Fruit fly (Drosophila melanogaster) whole organism, embryonic: ENCODE results near the gene smash.

Source experiments
- Aef1 ChIP-seq: fragments of 200-800 bp; sonication (Bioruptor generic); IDR thresholded peaks from 3 replicates; pipeline ENCODE4 v1.3.6; 2022; ENCODE audit warnings: missing biosample characterization, missing genetic modification characterization
- Atf3 ChIP-seq: fragments of 200-800 bp; sonication (Bioruptor generic); optimal IDR thresholded peaks from 3 replicates; lab custom pipeline; 2016; ENCODE audit warnings: missing biosample characterization, missing genetic modification characterization
- Blimp-1 ChIP-seq: fragments of 200-800 bp; sonication (Bioruptor generic); optimal IDR thresholded peaks from 3 replicates; lab custom pipeline; 2018; ENCODE audit warnings: missing biosample characterization, missing genetic modification characterization, mild to moderate bottlenecking, moderate library complexity, missing genetic modification reagents
- CG10366 ChIP-seq: fragments of 200-800 bp; sonication (Bioruptor generic); IDR thresholded peaks from 2 replicates; pipeline ENCODE4 v1.3.6; 2022; ENCODE audit warnings: missing biosample characterization, missing genetic modification characterization
- CG10565 ChIP-seq: fragments of 200-800 bp; sonication (Bioruptor generic); optimal IDR thresholded peaks from 3 replicates; lab custom pipeline; 2016; ENCODE audit warnings: missing biosample characterization, mild to moderate bottlenecking, missing genetic modification characterization
- CG10979 ChIP-seq: fragments of 200-800 bp; sonication (Bioruptor generic); optimal IDR thresholded peaks from 2 replicates; lab custom pipeline; 2018; ENCODE audit warnings: missing biosample characterization, mild to moderate bottlenecking, missing genetic modification characterization, moderate library complexity
- CG11456 ChIP-seq: fragments of 200-800 bp; sonication (Bioruptor generic); IDR thresholded peaks from 3 replicates; pipeline ENCODE4 v1.3.6; 2022; ENCODE audit warnings: missing biosample characterization, missing genetic modification characterization
- CG11504 ChIP-seq: fragments of 200-800 bp; sonication (Bioruptor generic); optimal IDR thresholded peaks from 3 replicates; lab custom pipeline; 2019; ENCODE audit warnings: missing biosample characterization, mild to moderate bottlenecking, missing genetic modification characterization, moderate library complexity
- CG12659 ChIP-seq: fragments of 200-800 bp; sonication (Bioruptor generic); optimal IDR thresholded peaks from 3 replicates; lab custom pipeline; 2017; ENCODE audit warnings: mild to moderate bottlenecking, missing biosample characterization, missing genetic modification reagents, missing genetic modification characterization
- CG12942 ChIP-seq: fragments of 200-800 bp; sonication (Bioruptor generic); optimal IDR thresholded peaks from 3 replicates; lab custom pipeline; 2016; ENCODE audit warnings: missing biosample characterization, missing genetic modification characterization
- CG13123 ChIP-seq: fragments of 200-800 bp; sonication (Bioruptor generic); optimal IDR thresholded peaks from 2 replicates; lab custom pipeline; 2016; ENCODE audit warnings: missing biosample characterization, missing genetic modification characterization
- CG2889 ChIP-seq: fragments of 200-800 bp; sonication (Bioruptor generic); IDR thresholded peaks from 3 replicates; pipeline ENCODE4 v1.3.6; 2022; ENCODE audit warnings: missing biosample characterization, missing genetic modification characterization
- CG31365 ChIP-seq: fragments of 200-800 bp; sonication (Bioruptor generic); optimal IDR thresholded peaks from 2 replicates; lab custom pipeline; 2018; ENCODE audit warnings: missing biosample characterization, mild to moderate bottlenecking, missing genetic modification characterization
- CG33213 ChIP-seq: fragments of 200-800 bp; sonication (Bioruptor generic); optimal IDR thresholded peaks from 3 replicates; lab custom pipeline; 2016; ENCODE audit warnings: missing biosample characterization, missing genetic modification characterization
- CG42726 ChIP-seq: fragments of 200-800 bp; sonication (Bioruptor generic); IDR thresholded peaks from 2 replicates; pipeline ENCODE4 v1.3.6; 2022; ENCODE audit warnings: missing biosample characterization, missing genetic modification characterization; ENCODE audit not compliant: partially characterized antibody
- CG4282 ChIP-seq: fragments of 200-800 bp; sonication (Bioruptor generic); optimal IDR thresholded peaks from 2 replicates; lab custom pipeline; 2016; ENCODE audit warnings: missing biosample characterization, missing genetic modification characterization
- CG6854 ChIP-seq: fragments of 200-800 bp; sonication (Bioruptor generic); optimal IDR thresholded peaks from 3 replicates; lab custom pipeline; 2017; ENCODE audit warnings: missing biosample characterization, mild to moderate bottlenecking, missing genetic modification characterization
- CG7745 ChIP-seq: fragments of 200-800 bp; sonication (Bioruptor generic); optimal IDR thresholded peaks from 2 replicates; lab custom pipeline; 2018; ENCODE audit warnings: missing biosample characterization, mild to moderate bottlenecking, missing genetic modification characterization, moderate library complexity
- CG9727 ChIP-seq: fragments of 200-800 bp; sonication (Bioruptor generic); optimal IDR thresholded peaks from 3 replicates; lab custom pipeline; 2017; ENCODE audit warnings: missing biosample characterization, mild to moderate bottlenecking, missing genetic modification characterization
- CG9876 ChIP-seq: fragments of 200-800 bp; sonication (Bioruptor generic); optimal IDR thresholded peaks from 2 replicates; lab custom pipeline; 2016; ENCODE audit warnings: missing biosample characterization, missing genetic modification characterization
- CTCF ChIP-seq: fragments of 200-800 bp; sonication (Bioruptor generic); optimal IDR thresholded peaks from 2 replicates; lab custom pipeline; 2017; ENCODE audit warnings: missing biosample characterization, mild to moderate bottlenecking, missing genetic modification characterization, moderate library complexity
- Dad ChIP-seq: fragments of 200-800 bp; sonication (Bioruptor generic); optimal IDR thresholded peaks from 3 replicates; lab custom pipeline; 2016; ENCODE audit warnings: missing biosample characterization, missing genetic modification characterization
- ERR ChIP-seq: fragments of 200-800 bp; sonication (Bioruptor generic); optimal IDR thresholded peaks from 2 replicates; lab custom pipeline; 2016; ENCODE audit warnings: missing biosample characterization, missing genetic modification characterization
- Hr51 ChIP-seq, 2 experiments: fragments of 200-800 bp; sonication (Bioruptor generic); optimal IDR thresholded peaks; 2 replicates in 1 of 2; 3 replicates in 1 of 2; lab custom pipeline; 2016 to 2018; ENCODE audit warnings: missing biosample characterization in 2 of 2, missing genetic modification characterization in 2 of 2, mild to moderate bottlenecking in 1 of 2, moderate library complexity in 1 of 2
- Lhr ChIP-seq: fragments of 200-800 bp; sonication (Bioruptor generic); optimal IDR thresholded peaks from 3 replicates; lab custom pipeline; 2017; ENCODE audit warnings: mild to moderate bottlenecking, missing biosample characterization, missing genetic modification reagents, missing genetic modification characterization
- Max ChIP-seq: fragments of 200-800 bp; sonication (Bioruptor generic); optimal IDR thresholded peaks from 2 replicates; lab custom pipeline; 2016; ENCODE audit warnings: missing biosample characterization, mild to moderate bottlenecking, missing genetic modification characterization
- Mrtf ChIP-seq: fragments of 200-800 bp; sonication (Bioruptor generic); IDR thresholded peaks from 3 replicates; pipeline ENCODE4 v1.3.6; 2022; ENCODE audit warnings: missing biosample characterization, missing genetic modification characterization
- Myb ChIP-seq: fragments of 200-800 bp; sonication (Bioruptor generic); optimal IDR thresholded peaks from 2 replicates; lab custom pipeline; 2016; ENCODE audit warnings: missing biosample characterization, missing genetic modification characterization
- Oli ChIP-seq: fragments of 200-800 bp; sonication (Bioruptor generic); optimal IDR thresholded peaks from 2 replicates; lab custom pipeline; 2018; ENCODE audit warnings: missing biosample characterization, mild to moderate bottlenecking, missing genetic modification characterization, moderate library complexity
- Opbp ChIP-seq: fragments of 200-800 bp; sonication (Bioruptor generic); IDR thresholded peaks from 3 replicates; pipeline ENCODE4 v1.3.6; 2022; ENCODE audit warnings: missing biosample characterization, missing genetic modification characterization; ENCODE audit not compliant: partially characterized antibody
- Rx ChIP-seq: fragments of 200-800 bp; sonication (Bioruptor generic); IDR thresholded peaks from 2 replicates; pipeline ENCODE4 v1.3.6; 2022; ENCODE audit warnings: missing biosample characterization, missing genetic modification characterization
- Scr ChIP-seq: fragments of 200-800 bp; sonication (Bioruptor generic); IDR thresholded peaks from 2 replicates; pipeline ENCODE4 v1.3.6; 2022; ENCODE audit warnings: missing biosample characterization, missing genetic modification characterization; ENCODE audit not compliant: partially characterized antibody
- Side ChIP-seq: fragments of 200-800 bp; sonication (Bioruptor generic); optimal IDR thresholded peaks from 2 replicates; lab custom pipeline; 2016; ENCODE audit warnings: missing biosample characterization, missing genetic modification characterization
- YL-1 ChIP-seq: fragments of 200-800 bp; sonication (Bioruptor generic); optimal IDR thresholded peaks from 3 replicates; lab custom pipeline; 2017; ENCODE audit warnings: missing biosample characterization, mild to moderate bottlenecking, missing genetic modification characterization
- amos ChIP-seq: fragments of 200-800 bp; sonication (Bioruptor generic); IDR thresholded peaks from 2 replicates; pipeline ENCODE4 v1.3.6; 2022; ENCODE audit warnings: missing biosample characterization, missing genetic modification characterization; ENCODE audit not compliant: partially characterized antibody
- ase ChIP-seq: fragments of 200-800 bp; sonication (Bioruptor generic); IDR thresholded peaks from 3 replicates; pipeline ENCODE4 v1.3.6; 2022; ENCODE audit warnings: missing biosample characterization, missing genetic modification characterization
- br ChIP-seq: fragments of >200 bp; optimal IDR thresholded peaks from 2 replicates; lab custom pipeline; 2017
- chinmo ChIP-seq: fragments of 200-800 bp; sonication (Bioruptor generic); IDR thresholded peaks from 4 replicates; pipeline ENCODE4 v1.3.6; 2022; ENCODE audit warnings: missing biosample characterization, missing genetic modification characterization; ENCODE audit not compliant: partially characterized antibody
- crol ChIP-seq: fragments of 200-800 bp; sonication (Bioruptor generic); IDR thresholded peaks from 2 replicates; pipeline ENCODE4 v1.3.6; 2022; ENCODE audit warnings: missing biosample characterization, missing genetic modification characterization
- danr ChIP-seq: fragments of 200-800 bp; sonication (Bioruptor generic); IDR thresholded peaks from 2 replicates; pipeline ENCODE4 v1.3.6; 2022; ENCODE audit warnings: missing biosample characterization, missing genetic modification characterization
- dati ChIP-seq: fragments of 200-800 bp; sonication (Bioruptor generic); IDR thresholded peaks from 2 replicates; pipeline ENCODE4 v1.3.6; 2022; ENCODE audit warnings: missing biosample characterization, missing genetic modification characterization
- exex ChIP-seq: fragments of 200-800 bp; sonication (Bioruptor generic); optimal IDR thresholded peaks from 4 replicates; lab custom pipeline; 2018; ENCODE audit warnings: missing biosample characterization, mild to moderate bottlenecking, missing genetic modification characterization, moderate library complexity
- fd96Cb ChIP-seq: fragments of 200-800 bp; sonication (Bioruptor generic); optimal IDR thresholded peaks from 2 replicates; lab custom pipeline; 2018; ENCODE audit warnings: missing biosample characterization, mild to moderate bottlenecking, missing genetic modification characterization, moderate library complexity
- gcm ChIP-seq: fragments of 200-800 bp; sonication (Bioruptor generic); optimal IDR thresholded peaks from 2 replicates; lab custom pipeline; 2019; ENCODE audit warnings: missing biosample characterization, mild to moderate bottlenecking, missing genetic modification characterization, moderate library complexity
- hb ChIP-seq: fragments of 200-800 bp; sonication (Bioruptor generic); IDR thresholded peaks from 3 replicates; pipeline ENCODE4 v1.3.6; 2022; ENCODE audit warnings: missing biosample characterization, missing genetic modification characterization; ENCODE audit not compliant: partially characterized antibody
- kay ChIP-seq: fragments of 200-800 bp; sonication (Bioruptor generic); optimal IDR thresholded peaks from 2 replicates; lab custom pipeline; 2016; ENCODE audit warnings: missing biosample characterization, missing genetic modification characterization
- oc ChIP-seq: fragments of 200-800 bp; sonication (Bioruptor generic); optimal IDR thresholded peaks from 2 replicates; lab custom pipeline; 2018; ENCODE audit warnings: missing biosample characterization, mild to moderate bottlenecking, missing genetic modification characterization, moderate library complexity
- psq ChIP-seq: fragments of 200-800 bp; sonication (Bioruptor generic); optimal IDR thresholded peaks from 2 replicates; lab custom pipeline; 2017; ENCODE audit warnings: missing biosample characterization, missing genetic modification characterization
- ranshi ChIP-seq: fragments of 200-800 bp; sonication (Bioruptor generic); IDR thresholded peaks from 2 replicates; pipeline ENCODE4 v1.3.6; 2022; ENCODE audit warnings: missing biosample characterization, missing genetic modification characterization
- sens-2 ChIP-seq: fragments of 200-800 bp; sonication (Bioruptor generic); IDR thresholded peaks from 2 replicates; pipeline ENCODE4 v1.3.6; 2022; ENCODE audit warnings: missing biosample characterization, missing genetic modification characterization
- stwl ChIP-seq: fragments of 200-800 bp; sonication (Bioruptor generic); optimal IDR thresholded peaks from 3 replicates; lab custom pipeline; 2018; ENCODE audit warnings: missing biosample characterization, mild to moderate bottlenecking, missing genetic modification characterization, moderate library complexity
- twi ChIP-seq: fragments of 200-800 bp; optimal IDR thresholded peaks from 2 replicates; lab custom pipeline; 2019; ENCODE audit warnings: missing biosample characterization, mild to moderate bottlenecking, missing genetic modification characterization, moderate library complexity

The smash gene

DNA sequence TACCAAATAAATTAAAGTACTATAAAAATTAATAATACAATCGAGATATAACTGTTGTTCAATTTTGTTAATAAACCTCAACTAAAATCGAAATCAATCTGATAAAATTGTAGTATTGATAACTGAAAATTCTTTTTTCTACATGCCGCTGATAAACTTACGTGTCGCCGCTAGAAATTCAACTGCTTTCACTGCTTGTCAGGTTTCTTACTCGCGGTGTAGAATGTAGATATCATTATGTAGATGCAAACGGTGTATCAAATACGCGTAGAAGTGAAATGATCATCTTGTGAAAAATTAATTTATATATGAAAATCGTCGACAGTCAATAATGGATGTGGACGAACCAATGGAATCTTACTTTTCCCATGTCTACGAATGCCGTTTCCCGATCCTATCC, 45.8 kb downstream of the smash start (continued):
- no peak for TF ChIP-seq CG9727 (GFP tag; lab: Kevin White, UChicago)
- no peak for TF ChIP-seq CG7745 (tag; lab: Kevin White, UChicago)
- no peak for TF ChIP-seq psq
- TF ChIP-seq gcm = no peak
- TF ChIP-seq CG2889 = no peak
- no peak for TF ChIP-seq CG12659 (GFP tag; lab: Kevin White, UChicago)
- no peak for TF ChIP-seq YL-1 (GFP tag; lab: Kevin White, UChicago)
- peak; percentile 76 for TF ChIP-seq amos
- no peak for TF ChIP-seq oc
- 0 out of 4 replicates have a peak, but pooled peaks have one; percentile 12 for TF ChIP-seq chinmo (GFP tag; lab: Robert Waterston, UW)
- no peak for TF ChIP-seq CG12942 (GFP tag; lab: Kevin White, UChicago)
- TF ChIP-seq Opbp (GFP tag; lab: Robert Waterston, UW) = peak; percentile 55; the same call in 2 of the 3 replicates
- TF ChIP-seq sens-2 (GFP tag; lab: Robert Waterston, UW) = no peak
- TF ChIP-seq CG13123 = no peak
- TF ChIP-seq stwl (tag; lab: Kevin White, UChicago) = peak; percentile 31
- TF ChIP-seq hb (GFP tag; lab: Robert Waterston, UW) = peak; percentile 50; the same call in 1 of the 3 replicates
- no peak for TF ChIP-seq ase (GFP tag; lab: Robert Waterston, UW)
- TF ChIP-seq Dad (GFP tag; lab: Kevin White, UChicago) = no peak
- TF ChIP-seq CG9876 (GFP tag; lab: Kevin White, UChicago) = no peak
- TF ChIP-seq danr (GFP tag; lab: Robert Waterston, UW) = no peak
- TF ChIP-seq crol (GFP tag; lab: Robert Waterston, UW) = no peak
- no peak for TF ChIP-seq CG10565 (GFP tag; lab: Kevin White, UChicago)
- no peak for TF ChIP-seq CG6854 (GFP tag; lab: Kevin White, UChicago)
- TF ChIP-seq Myb (GFP tag; lab: Kevin White, UChicago) = peak; percentile 0
- no peak for TF ChIP-seq Rx (GFP tag; lab: Robert Waterston, UW)
- TF ChIP-seq Lhr (GFP tag; lab: Kevin White, UChicago) = peak; percentile 25
- TF ChIP-seq ranshi (GFP tag; lab: Robert Waterston, UW) = no peak
- TF ChIP-seq br (lab: Kevin White, UChicago) = no peak
- no peak for TF ChIP-seq CG11504 (tag; lab: Kevin White, UChicago)
- no peak for TF ChIP-seq Side (GFP tag; lab: Kevin White, UChicago)
- TF ChIP-seq Blimp-1 (GFP tag; lab: Kevin White, UChicago) = no peak
- no peak for TF ChIP-seq Hr51 (GFP tag; optimal IDR thresholded peaks at IDR 0.05; lab: Kevin White, UChicago)
- no peak for TF ChIP-seq twi
- peak; percentile 82 for TF ChIP-seq CTCF
- TF ChIP-seq Aef1 (GFP tag; lab: Robert Waterston, UW) = no peak
- TF ChIP-seq Mrtf = no peak
- TF ChIP-seq Scr (GFP tag; lab: Robert Waterston, UW) = peak; percentile 22; the same call in 1 of the 2 replicates
- TF ChIP-seq CG10366 (GFP tag; lab: Robert Waterston, UW) = no peak
- no peak for TF ChIP-seq Max
- peak; percentile 90 for TF ChIP-seq CG31365 (tag; lab: Kevin White, UChicago)
- TF ChIP-seq Atf3 (GFP tag; lab: Kevin White, UChicago) = no peak
- no peak for TF ChIP-seq CG10979 (tag; lab: Kevin White, UChicago)
- no peak for TF ChIP-seq fd96Cb (tag; lab: Kevin White, UChicago)
- TF ChIP-seq exex (tag; lab: Kevin White, UChicago) = no peak
- no peak for TF ChIP-seq CG4282
- no peak for TF ChIP-seq CG33213 (GFP tag; lab: Kevin White, UChicago)
- TF ChIP-seq ERR (GFP tag; lab: Kevin White, UChicago) = no peak
- no peak for TF ChIP-seq kay (GFP tag; lab: Kevin White, UChicago)
- peak; percentile 79 for TF ChIP-seq CG42726 (GFP tag; lab: Robert Waterston, UW)
- no peak for TF ChIP-seq Oli (tag; lab: Kevin White, UChicago)
- TF ChIP-seq CG11456 = 0 out of 3 replicates have a peak, but pooled peaks have one; percentile 5
- no peak for TF ChIP-seq dati
